Fruit fly (Drosophila melanogaster) whole organism, prepupa: ENCODE results near the gene topi.

Experiments used
- CG10669 ChIP-seq: fragments of 200-800 bp; sonication (Bioruptor generic); optimal IDR thresholded peaks from 3 replicates; lab custom pipeline; 2018; ENCODE audit warnings: missing biosample characterization, mild to moderate bottlenecking, missing genetic modification characterization, moderate library complexity
- CG11294 ChIP-seq: fragments of 200-800 bp; sonication (Bioruptor generic); IDR thresholded peaks from 2 replicates; pipeline ENCODE4 v1.3.6; 2022; ENCODE audit warnings: missing biosample characterization, missing genetic modification characterization
- CG15336 ChIP-seq: fragments of 200-800 bp; sonication (Bioruptor generic); IDR thresholded peaks from 2 replicates; pipeline ENCODE4 v1.3.6; 2022; ENCODE audit warnings: missing biosample characterization, missing genetic modification characterization
- CG1621 ChIP-seq: fragments of 200-800 bp; sonication (Bioruptor generic); optimal IDR thresholded peaks from 3 replicates; lab custom pipeline; 2018; ENCODE audit warnings: missing biosample characterization, mild to moderate bottlenecking, missing genetic modification characterization
- CG16779 ChIP-seq: fragments of 200-800 bp; sonication (Bioruptor generic); optimal IDR thresholded peaks from 3 replicates; lab custom pipeline; 2017; ENCODE audit warnings: missing biosample characterization, mild to moderate bottlenecking, missing genetic modification characterization
- CG3032 ChIP-seq: fragments of 200-800 bp; optimal IDR thresholded peaks from 2 replicates; lab custom pipeline; 2019; ENCODE audit warnings: missing biosample characterization, mild to moderate bottlenecking, missing genetic modification characterization, moderate library complexity
- CG31627 ChIP-seq: fragments of 200-800 bp; sonication (Bioruptor generic); optimal IDR thresholded peaks from 3 replicates; lab custom pipeline; 2016; ENCODE audit warnings: missing biosample characterization, missing genetic modification characterization
- CG32006 ChIP-seq: fragments of 200-800 bp; sonication (Bioruptor generic); optimal IDR thresholded peaks from 3 replicates; lab custom pipeline; 2017; ENCODE audit warnings: missing biosample characterization, mild to moderate bottlenecking, missing genetic modification characterization
- CG3919 ChIP-seq: fragments of 200-800 bp; sonication (Bioruptor generic); optimal IDR thresholded peaks from 3 replicates; lab custom pipeline; 2016; ENCODE audit warnings: missing biosample characterization, missing genetic modification characterization
- CG4318 ChIP-seq: fragments of 200-800 bp; sonication (Bioruptor generic); optimal IDR thresholded peaks from 3 replicates; lab custom pipeline; 2017; ENCODE audit warnings: missing biosample characterization, mild to moderate bottlenecking, missing genetic modification characterization
- CG6276 ChIP-seq: fragments of 200-800 bp; sonication (Bioruptor generic); optimal IDR thresholded peaks from 2 replicates; lab custom pipeline; 2017; ENCODE audit warnings: missing biosample characterization, mild to moderate bottlenecking, missing genetic modification characterization
- CG6792 ChIP-seq: fragments of 200-800 bp; sonication (Bioruptor generic); optimal IDR thresholded peaks from 3 replicates; lab custom pipeline; 2016; ENCODE audit warnings: missing biosample characterization, missing genetic modification characterization
- CG6854 ChIP-seq: fragments of 200-800 bp; sonication (Bioruptor generic); optimal IDR thresholded peaks from 2 replicates; lab custom pipeline; 2017; ENCODE audit warnings: missing biosample characterization, mild to moderate bottlenecking, missing genetic modification characterization
- CG7368 ChIP-seq: fragments of 200-800 bp; sonication (Bioruptor generic); optimal IDR thresholded peaks from 3 replicates; lab custom pipeline; 2016; ENCODE audit warnings: missing biosample characterization, missing genetic modification characterization
- CG8119 ChIP-seq: fragments of 200-800 bp; sonication (Bioruptor generic); IDR thresholded peaks from 3 replicates; pipeline ENCODE4 v1.3.6; 2022; ENCODE audit warnings: missing biosample characterization, missing genetic modification characterization
- CG8632 ChIP-seq: fragments of 200-800 bp; sonication (Bioruptor generic); optimal IDR thresholded peaks from 3 replicates; lab custom pipeline; 2016; ENCODE audit warnings: missing biosample characterization, missing genetic modification characterization
- CG9139 ChIP-seq: fragments of 200-800 bp; sonication (Bioruptor generic); optimal IDR thresholded peaks from 3 replicates; lab custom pipeline; 2017; ENCODE audit warnings: missing biosample characterization, mild to moderate bottlenecking, missing genetic modification characterization
- Eip78C ChIP-seq: fragments of 200-800 bp; sonication (Bioruptor generic); peaks from one replicate; lab custom pipeline; 2016; ENCODE audit warnings: missing biosample characterization, missing genetic modification characterization
- Eip93F ChIP-seq: fragments of 200-800 bp; sonication (Bioruptor generic); optimal IDR thresholded peaks from 2 replicates; lab custom pipeline; 2016; ENCODE audit warnings: missing biosample characterization, mild to moderate bottlenecking, missing genetic modification characterization
- Ets21C ChIP-seq: fragments of 200-800 bp; sonication (Bioruptor generic); optimal IDR thresholded peaks from 3 replicates; lab custom pipeline; 2016; ENCODE audit warnings: missing biosample characterization, missing genetic modification characterization
- Ets96B ChIP-seq: fragments of 200-800 bp; optimal IDR thresholded peaks from 2 replicates; lab custom pipeline; 2019; ENCODE audit warnings: missing biosample characterization, mild to moderate bottlenecking, missing genetic modification characterization, moderate library complexity
- Gug ChIP-seq: fragments of 200-800 bp; sonication (Bioruptor generic); IDR thresholded peaks from 2 replicates; pipeline ENCODE4 v1.3.6; 2022; ENCODE audit warnings: missing biosample characterization, missing genetic modification characterization
- Hr38 ChIP-seq: sonication (Bioruptor generic); optimal IDR thresholded peaks from 2 replicates; lab custom pipeline; 2016; ENCODE audit warnings: missing biosample characterization, missing genetic modification characterization
- Hr39 ChIP-seq: fragments of 200-800 bp; sonication (Bioruptor generic); optimal IDR thresholded peaks from 2 replicates; lab custom pipeline; 2016; ENCODE audit warnings: missing biosample characterization, missing genetic modification characterization
- Hr4 ChIP-seq: fragments of 200-800 bp; sonication (Bioruptor generic); optimal IDR thresholded peaks from 3 replicates; lab custom pipeline; 2016; ENCODE audit warnings: missing biosample characterization, missing genetic modification characterization
- Met ChIP-seq: fragments of 200-800 bp; sonication (Bioruptor generic); optimal IDR thresholded peaks from 3 replicates; lab custom pipeline; 2016; ENCODE audit warnings: missing biosample characterization, missing genetic modification characterization
- OdsH ChIP-seq: fragments of 200-800 bp; sonication (Bioruptor generic); optimal IDR thresholded peaks from 3 replicates; lab custom pipeline; 2016; ENCODE audit warnings: missing biosample characterization, missing genetic modification characterization
- Smox ChIP-seq: fragments of 200-800 bp; sonication (Bioruptor generic); optimal IDR thresholded peaks from 3 replicates; lab custom pipeline; 2016; ENCODE audit warnings: missing biosample characterization, missing genetic modification characterization
- cyc ChIP-seq: fragments of 200-800 bp; sonication (Bioruptor generic); optimal IDR thresholded peaks from 3 replicates; lab custom pipeline; 2016; ENCODE audit warnings: missing biosample characterization, missing genetic modification characterization
- dac ChIP-seq: fragments of 200-800 bp; sonication (Bioruptor generic); optimal IDR thresholded peaks from 2 replicates; lab custom pipeline; 2017; ENCODE audit warnings: missing biosample characterization, mild to moderate bottlenecking, missing genetic modification characterization
- dsx ChIP-seq: fragments of 200-800 bp; optimal IDR thresholded peaks from 3 replicates; lab custom pipeline; 2019; ENCODE audit warnings: missing biosample characterization, mild to moderate bottlenecking, missing genetic modification characterization, moderate library complexity; ENCODE audit not compliant: poor library complexity, severe bottlenecking
- eg ChIP-seq: fragments of 200-800 bp; sonication (Bioruptor generic); IDR thresholded peaks from 3 replicates; pipeline ENCODE4 v1.3.6; 2022; ENCODE audit warnings: missing biosample characterization, missing genetic modification characterization
- fd59A ChIP-seq: fragments of 200-800 bp; sonication (Bioruptor generic); optimal IDR thresholded peaks from 2 replicates; lab custom pipeline; 2017; ENCODE audit warnings: missing biosample characterization, mild to moderate bottlenecking, missing genetic modification characterization, missing genetic modification reagents
- fd85E ChIP-seq: fragments of 200-800 bp; sonication (Bioruptor generic); optimal IDR thresholded peaks from 3 replicates; lab custom pipeline; 2016; ENCODE audit warnings: missing biosample characterization, missing genetic modification characterization
- fkh ChIP-seq: fragments of 200-800 bp; sonication (Bioruptor generic); optimal IDR thresholded peaks from 3 replicates; lab custom pipeline; 2017; ENCODE audit warnings: missing biosample characterization, mild to moderate bottlenecking, missing genetic modification characterization, moderate library complexity
- pdm3 ChIP-seq: fragments of 200-800 bp; sonication (Bioruptor generic); optimal IDR thresholded peaks from 3 replicates; lab custom pipeline; 2016; ENCODE audit warnings: missing biosample characterization, missing genetic modification characterization
- salr ChIP-seq, 2 experiments: fragments of 200-800 bp; sonication (Bioruptor generic); optimal IDR thresholded peaks; 3 replicates each; lab custom pipeline; 2016 to 2018; ENCODE audit warnings: missing biosample characterization in 2 of 2, missing genetic modification characterization in 2 of 2, mild to moderate bottlenecking in 1 of 2
- ss ChIP-seq, 2 experiments: fragments of 200-800 bp; sonication (Bioruptor generic); optimal IDR thresholded peaks; 2 replicates in 1 of 2; 3 replicates in 1 of 2; lab custom pipeline; 2017 to 2018; ENCODE audit warnings: mild to moderate bottlenecking in 2 of 2, missing biosample characterization in 2 of 2, missing genetic modification characterization in 2 of 2, moderate library complexity in 1 of 2
- svp ChIP-seq: fragments of 200-800 bp; sonication (Bioruptor generic); peaks from one replicate; lab custom pipeline; 2016; ENCODE audit warnings: missing biosample characterization, missing genetic modification characterization
- topi ChIP-seq: fragments of 200-800 bp; sonication (Bioruptor generic); optimal IDR thresholded peaks from 3 replicates; lab custom pipeline; 2016; ENCODE audit warnings: missing biosample characterization, missing genetic modification characterization
- vri ChIP-seq: fragments of 200-800 bp; sonication (Bioruptor generic); optimal IDR thresholded peaks from 3 replicates; lab custom pipeline; 2016; ENCODE audit warnings: missing biosample characterization, mild to moderate bottlenecking, missing genetic modification characterization

topi gene

dm6 chr3R:9767620-9768592 lies 7.0 kb upstream of the topi start, which contains the start of gene Naa80 (continued):
- TF ChIP-seq CG32006 (GFP tag; lab: Kevin White, UChicago) (no peak), ss (GFP tag; optimal IDR thresholded peaks at IDR 0.05; lab: Kevin White, UChicago) (peak; percentile 47 to 65), CG6854 (GFP tag; lab: Kevin White, UChicago) (no peak), Ets96B (tag; lab: Kevin White, UChicago) (no peak), fkh (GFP tag; lab: Kevin White, UChicago) (peak; percentile 80), CG11294 (no peak), CG9139 (no peak), salr (GFP tag; optimal IDR thresholded peaks at IDR 0.05; lab: Kevin White, UChicago) (peak in 1 of 2 experiments; percentile 56), Met (no peak), CG8119 (no peak)

- TF ChIP-seq CG15336 (GFP tag; lab: Robert Waterston, UW) (no peak), dac (GFP tag; lab: Kevin White, UChicago) (no peak), CG7368 (GFP tag; lab: Kevin White, UChicago) (no peak), Ets96B (tag; lab: Kevin White, UChicago) (no peak), fd59A (GFP tag; lab: Kevin White, UChicago) (no peak), Ets21C (GFP tag; lab: Kevin White, UChicago) (no peak), salr (GFP tag; optimal IDR thresholded peaks at IDR 0.05; lab: Kevin White, UChicago) (no peak), Smox (no peak), pdm3 (GFP tag; lab: Kevin White, UChicago) (no peak), Met (no peak), CG3032 (tag; lab: Kevin White, UChicago) (no peak), Hr4 (no peak), CG32006 (GFP tag; lab: Kevin White, UChicago) (no peak)
- TF ChIP-seq, all 60 proteins: peak for 0
Measured at dm6 chr3R:9768884-9769283, 6.0 kb upstream of the topi start, which contains the start of gene MED6. TSS of gene MED6 (minus strand) at chr3R:9768984.

- TF ChIP-seq cyc (GFP tag; lab: Kevin White, UChicago) (no peak), CG8632 (GFP tag; lab: Kevin White, UChicago) (no peak), OdsH (GFP tag; lab: Kevin White, UChicago) (no peak), vri (GFP tag; lab: Kevin White, UChicago) (peak; percentile 63), Smox (no peak), CG1621 (no peak)
Measured at dm6 chr3R:9770127-9770526, 4.8 kb upstream of the topi start.

dm6 chr3R:9771519-9771972 lies 3.4 kb upstream of the topi start, which contains the start of gene CG9471:
TSS of gene CG9471 (minus strand) at chr3R:9771542.
- TF ChIP-seq ss (GFP tag; optimal IDR thresholded peaks at IDR 0.05; lab: Kevin White, UChicago) = peak; percentile 81 to 89
- peak; percentile 99 for TF ChIP-seq Eip78C (GFP tag; lab: Kevin White, UChicago)
- peak; percentile 31 for TF ChIP-seq Hr38 (GFP tag; lab: Kevin White, UChicago)
- TF ChIP-seq Gug (GFP tag; lab: Robert Waterston, UW) = peak; percentile 91
- no peak for TF ChIP-seq CG4318 (GFP tag; lab: Kevin White, UChicago)
- TF ChIP-seq CG32006 (GFP tag; lab: Kevin White, UChicago) = peak; percentile 90
- peak; percentile 93 for TF ChIP-seq dsx (GFP tag; lab: Kevin White, UChicago)
- TF ChIP-seq CG6792 (GFP tag; lab: Kevin White, UChicago) = peak; percentile 96
- TF ChIP-seq Eip93F (GFP tag; lab: Kevin White, UChicago) = peak; percentile 94
- TF ChIP-seq Hr4 = peak; percentile 96
- peak; percentile 99 for TF ChIP-seq svp
- TF ChIP-seq pdm3 (GFP tag; lab: Kevin White, UChicago) = peak; percentile 97
- TF ChIP-seq CG16779 (tag; lab: Kevin White, UChicago) = peak; percentile 85
- TF ChIP-seq CG15336 (GFP tag; lab: Robert Waterston, UW) = peak; percentile 96
- peak; percentile 90 for TF ChIP-seq CG1621
- peak; percentile 97 for TF ChIP-seq Hr39 (GFP tag; lab: Kevin White, UChicago)
- peak; percentile 78 for TF ChIP-seq fd59A (GFP tag; lab: Kevin White, UChicago)
- TF ChIP-seq Met = peak; percentile 97
- peak; percentile 96 for TF ChIP-seq CG3919 (GFP tag; lab: Kevin White, UChicago)
- peak; percentile 79 for TF ChIP-seq fkh (GFP tag; lab: Kevin White, UChicago)
- peak; percentile 87 for TF ChIP-seq CG6854 (GFP tag; lab: Kevin White, UChicago)
- TF ChIP-seq topi (GFP tag; lab: Kevin White, UChicago) = peak; percentile 99
- peak; percentile 90 for TF ChIP-seq CG6276 (GFP tag; lab: Kevin White, UChicago)
- peak; percentile 97 for TF ChIP-seq CG31627 (GFP tag; lab: Kevin White, UChicago)
- peak; percentile 91 for TF ChIP-seq CG10669
- peak; percentile 97 for TF ChIP-seq eg
- TF ChIP-seq fd85E (GFP tag; lab: Kevin White, UChicago) = peak; percentile 83
- peak; percentile 80 for TF ChIP-seq CG9139
- TF ChIP-seq CG11294 = peak; percentile 90
